Worm (Caenorhabditis elegans): ENCODE results near the gene C49A9.6.

C49A9.6 gene

ce11 chrIV:6206294-6206776 lies 4.4 kb upstream of the C49A9.6 start, which contains the start of gene C49A9.10 (continued):
- TF ChIP-seq dmd-9 (GFP tag; IDR thresholded peaks at IDR 0.05) (peak; percentile 83), F49E8.2 (tag; optimal IDR thresholded peaks at IDR 0.05; ENCODE audit: borderline replicate concordance) (peak; percentile 82), nhr-11 (tag; optimal IDR thresholded peaks at IDR 0.05) (peak; percentile 3), nhr-111 (GFP tag; optimal IDR thresholded peaks at IDR 0.05) (no peak), hif-1 (tag; optimal IDR thresholded peaks at IDR 0.05) (peak in 1 of 2 experiments; percentile 92), nhr-76 (tag; optimal IDR thresholded peaks at IDR 0.05) (no peak), snpc-4 (tag; optimal IDR thresholded peaks at IDR 0.05) (no peak)

- TF ChIP-seq Y48G9A.11 (GFP tag; IDR thresholded peaks at IDR 0.05): no peak
- no peak for TF ChIP-seq tra-1 (GFP tag; IDR thresholded peaks at IDR 0.05)
- peak; percentile 93 for TF ChIP-seq zip-2 (tag; optimal IDR thresholded peaks at IDR 0.05)
- TF ChIP-seq madf-5 (GFP tag; IDR thresholded peaks at IDR 0.05): no peak
- no peak for TF ChIP-seq Y105C5A.15 (GFP tag; IDR thresholded peaks at IDR 0.05)
- no peak for TF ChIP-seq T20F7.1 (GFP tag; optimal IDR thresholded peaks at IDR 0.05)
- TF ChIP-seq unc-62 (GFP tag; optimal IDR thresholded peaks at IDR 0.05 in 1 of 2): peak in 1 of 2 experiments; percentile 3
- TF ChIP-seq unc-62 (tag; optimal IDR thresholded peaks at IDR 0.05): no peak
Measured at ce11 chrIV:6209337-6209736, 1.4 kb upstream of the C49A9.6 start.

ce11 chrIV:6209958-6210357 lies 778 bp upstream of the C49A9.6 start:
- peak; percentile 41 for TF ChIP-seq dmd-6 (GFP tag; IDR thresholded peaks at IDR 0.05)

ce11 chrIV:6213403-6213802 lies 2.7 kb downstream of the C49A9.6 start, which contains the start of gene C49A9.5:
Gene C49A9.5, plus strand, starts transcription at chrIV:6213673.
- TF ChIP-seq php-3 (GFP tag; IDR thresholded peaks at IDR 0.05) (peak; percentile 93), lin-1 (GFP tag; IDR thresholded peaks at IDR 0.05) (no peak), pqm-1 (tag; optimal IDR thresholded peaks at IDR 0.05) (peak; percentile 1), dve-1 (tag; optimal IDR thresholded peaks at IDR 0.05; ENCODE audit: insufficient read depth) (peak; percentile 5), daf-16 (GFP tag; optimal IDR thresholded peaks at IDR 0.05) (no peak), daf-16 (tag; optimal IDR thresholded peaks at IDR 0.05) (peak; percentile 65), egl-27 (tag; optimal IDR thresholded peaks at IDR 0.05) (no peak)

ce11 chrIV:6217066-6217465 lies 6.3 kb downstream of the C49A9.6 start, which contains the start of gene C49A9.9:
Gene C49A9.9, plus strand, starts transcription at chrIV:6217372.
- TF ChIP-seq mxl-2 (GFP tag; conservative IDR thresholded peaks at IDR 0.05): no peak
- TF ChIP-seq hlh-11 (tag; optimal IDR thresholded peaks at IDR 0.05): peak; percentile 0
- TF ChIP-seq dve-1 (tag; optimal IDR thresholded peaks at IDR 0.05; ENCODE audit: insufficient read depth): peak; percentile 1
- TF ChIP-seq snpc-1.2 (GFP tag; IDR thresholded peaks at IDR 0.05): no peak
- TF ChIP-seq ZK337.2 (GFP tag; IDR thresholded peaks at IDR 0.05): no peak
- no peak for TF ChIP-seq daf-8 (GFP tag; IDR thresholded peaks at IDR 0.05)
- no peak for TF ChIP-seq zfp-2 (tag; optimal IDR thresholded peaks at IDR 0.05)
- TF ChIP-seq mdt-29 (GFP tag; IDR thresholded peaks at IDR 0.05): no peak
- no peak for TF ChIP-seq vab-7 (GFP tag; IDR thresholded peaks at IDR 0.05)
- TF ChIP-seq Y105C5A.15 (GFP tag; IDR thresholded peaks at IDR 0.05): no peak
- peak; percentile 33; the same call in 1 of the 2 replicates for TF ChIP-seq dmd-6 (GFP tag; IDR thresholded peaks at IDR 0.05)
- TF ChIP-seq daf-16 (GFP tag; optimal IDR thresholded peaks at IDR 0.05): no peak
- TF ChIP-seq daf-16 (tag; optimal IDR thresholded peaks at IDR 0.05): peak; percentile 25
- peak; percentile 73 for TF ChIP-seq pqm-1 (tag; optimal IDR thresholded peaks at IDR 0.05)
- no peak for TF ChIP-seq dmd-9 (GFP tag; IDR thresholded peaks at IDR 0.05)
- no peak for TF ChIP-seq duxl-1 (tag; optimal IDR thresholded peaks at IDR 0.05; ENCODE audit: poor library complexity)
- peak; percentile 58 for TF ChIP-seq nhr-28 (tag; optimal IDR thresholded peaks at IDR 0.05)
